Fruit fly (Drosophila melanogaster): Measurements from ENCODE around the gene wor.
A peak's percentile ranks its signal among the peaks of the same experiment; 100 is the strongest.

wor gene

DNA sequence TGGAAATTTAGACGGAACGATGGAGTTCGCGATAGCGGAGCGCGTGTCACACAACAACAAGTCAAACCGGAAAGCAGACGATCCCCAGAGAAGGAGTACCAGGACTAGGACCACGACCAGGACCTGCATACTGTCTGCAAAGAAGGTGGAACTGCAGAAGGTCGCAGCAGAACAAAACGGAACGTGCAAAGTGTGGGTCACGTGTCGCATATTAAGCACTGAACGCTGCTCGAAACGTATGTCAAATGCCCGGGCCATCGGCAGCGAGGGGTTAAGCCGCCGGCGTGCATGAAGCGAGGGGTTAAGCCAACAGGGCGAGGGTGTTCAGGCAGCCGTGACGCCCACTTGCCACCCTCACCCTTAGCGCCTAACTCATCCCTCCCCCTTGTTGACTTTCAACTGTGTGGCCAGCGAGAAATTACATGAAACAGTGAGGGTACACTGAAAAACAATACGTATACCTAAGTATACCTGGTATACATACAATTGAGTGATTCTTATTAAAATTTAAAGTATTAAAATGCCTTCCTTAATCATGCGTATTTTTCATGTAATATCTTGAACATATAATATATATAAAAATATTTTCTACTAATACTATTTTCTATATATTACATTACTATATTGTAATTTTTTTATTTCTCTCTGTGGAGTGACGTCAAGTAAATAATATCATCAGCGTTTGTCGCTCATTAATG is 16.6 kb upstream of the wor start (continued):
- TF ChIP-seq CG31441 (GFP tag; IDR thresholded peaks at IDR 0.05) (peak; percentile 81), CG18599 (GFP tag; optimal IDR thresholded peaks at IDR 0.05) (peak; percentile 29), CG16863 (GFP tag; optimal IDR thresholded peaks at IDR 0.05) (no peak), insv (GFP tag; optimal IDR thresholded peaks at IDR 0.05) (no peak), exex (tag; optimal IDR thresholded peaks at IDR 0.05) (no peak), h (optimal IDR thresholded peaks at IDR 0.05) (no peak), mld (GFP tag; IDR thresholded peaks at IDR 0.05; ENCODE audit: partially characterized antibody) (no peak), Nf-YB (GFP tag; optimal IDR thresholded peaks at IDR 0.05) (peak; percentile 7), CG17328 (GFP tag; IDR thresholded peaks at IDR 0.05) (peak; percentile 26; the same call in 1 of the 2 replicates), peb (GFP tag; IDR thresholded peaks at IDR 0.05) (no peak), onecut (GFP tag; IDR thresholded peaks at IDR 0.05) (peak; percentile 32), pros (GFP tag; optimal IDR thresholded peaks at IDR 0.05) (peak; percentile 4), CG2116 (GFP tag; optimal IDR thresholded peaks at IDR 0.05) (no peak), CG18011 (GFP tag; optimal IDR thresholded peaks at IDR 0.05) (no peak), Usf (GFP tag; optimal IDR thresholded peaks at IDR 0.05) (no peak), da (GFP tag; optimal IDR thresholded peaks at IDR 0.05) (no peak), sens-2 (GFP tag; IDR thresholded peaks at IDR 0.05) (0 out of 2 replicates have a peak, but pooled peaks have one; percentile 8), Spps (tag; optimal IDR thresholded peaks at IDR 0.05) (peak; percentile 58), dmrt11E (tag; optimal IDR thresholded peaks at IDR 0.05) (peak; percentile 89), Dip2 (GFP tag; IDR thresholded peaks at IDR 0.05) (no peak), btn (GFP tag; optimal IDR thresholded peaks at IDR 0.05) (no peak), cad (GFP tag; optimal IDR thresholded peaks at IDR 0.05) (no peak), CG13296 (GFP tag; optimal IDR thresholded peaks at IDR 0.05) (no peak), CrebB (tag; optimal IDR thresholded peaks at IDR 0.05) (no peak), CG5953 (GFP tag; IDR thresholded peaks at IDR 0.05) (no peak), CG6254 (GFP tag; optimal IDR thresholded peaks at IDR 0.05) (peak; percentile 58), B-H2 (GFP tag; optimal IDR thresholded peaks at IDR 0.05) (no peak), CG4404 (GFP tag; IDR thresholded peaks at IDR 0.05) (no peak), CG2678 (tag; optimal IDR thresholded peaks at IDR 0.05) (peak; percentile 71), CG13287 (GFP tag; IDR thresholded peaks at IDR 0.05; ENCODE audit: partially characterized antibody) (no peak), tio (GFP tag; optimal IDR thresholded peaks at IDR 0.05) (peak; percentile 14), CG32772 (GFP tag; IDR thresholded peaks at IDR 0.05) (no peak), CG2875 (GFP tag; optimal IDR thresholded peaks at IDR 0.05) (peak; percentile 19), CG6654 (GFP tag; optimal IDR thresholded peaks at IDR 0.05) (no peak), CG12071 (GFP tag; optimal IDR thresholded peaks at IDR 0.05) (no peak), CG6765 (GFP tag; optimal IDR thresholded peaks at IDR 0.05) (no peak), cg (GFP tag; optimal IDR thresholded peaks at IDR 0.05) (no peak), CG15073 (GFP tag; optimal IDR thresholded peaks at IDR 0.05) (no peak), nerfin-1 (tag; optimal IDR thresholded peaks at IDR 0.05) (peak; percentile 34), zen (tag; optimal IDR thresholded peaks at IDR 0.05) (peak; percentile 32), CG14050 (GFP tag; IDR thresholded peaks at IDR 0.05) (no peak), cwo (GFP tag; optimal IDR thresholded peaks at IDR 0.05) (no peak), Hey (tag; optimal IDR thresholded peaks at IDR 0.05) (peak; percentile 100), Stat92E (GFP tag; optimal IDR thresholded peaks at IDR 0.05) (no peak), dan (GFP tag; IDR thresholded peaks at IDR 0.05) (no peak), sug (tag; optimal IDR thresholded peaks at IDR 0.05) (no peak), nmo (GFP tag; optimal IDR thresholded peaks at IDR 0.05) (peak; percentile 79), CG12219 (GFP tag; optimal IDR thresholded peaks at IDR 0.05) (no peak), CG8478 (optimal IDR thresholded peaks at IDR 0.05) (no peak), CG7556 (GFP tag; optimal IDR thresholded peaks at IDR 0.05) (peak; percentile 71)

Measured in whole organism, embryonic.